Worm (Caenorhabditis elegans): ENCODE data around the gene D2023.6.

DNA sequence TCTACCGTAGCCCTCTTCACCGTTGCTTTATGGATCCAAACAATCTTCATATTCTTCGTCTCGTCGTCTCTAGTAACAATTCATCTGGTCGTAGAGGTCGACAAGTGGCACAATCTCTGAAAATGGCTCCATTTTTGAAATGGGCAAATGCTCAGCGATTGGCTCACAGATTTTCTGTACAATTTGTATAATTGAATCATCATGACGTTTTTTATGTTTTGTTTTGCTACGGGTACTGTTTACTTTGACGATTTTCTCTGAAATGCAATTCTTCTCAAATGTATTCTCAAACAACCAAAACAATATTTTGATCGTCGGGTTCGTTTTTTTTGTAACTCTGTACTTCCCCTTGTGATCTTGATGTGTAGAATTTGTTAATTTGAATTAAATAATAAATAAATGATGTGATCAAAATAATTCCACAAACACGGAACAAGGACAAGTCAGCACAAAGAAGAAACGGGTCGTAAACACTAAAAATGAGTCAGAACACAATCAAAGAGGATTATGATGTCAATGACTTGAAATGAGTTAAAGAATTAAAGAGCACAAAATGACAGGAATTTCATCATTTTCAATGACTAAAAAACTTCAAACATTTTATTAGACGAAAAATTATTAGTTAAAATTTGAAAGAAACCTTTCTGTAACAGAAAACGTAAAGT is 34.9 kb downstream of the D2023.6 start:
- no peak for TF ChIP-seq him-1 (tag; optimal IDR thresholded peaks at IDR 0.05)
- no peak for TF ChIP-seq W03F9.2 (tag; optimal IDR thresholded peaks at IDR 0.05)
